Fruit fly (Drosophila melanogaster): ENCODE results near the gene TotE.

dm6 chr2L:19935085-19935846, 21.9 kb upstream of the TotE start:
- no peak for TF ChIP-seq CG8478 (optimal IDR thresholded peaks at IDR 0.05)
- no peak for TF ChIP-seq CTCF (optimal IDR thresholded peaks at IDR 0.05)

Data from S2 (cell line).